Fruit fly (Drosophila melanogaster) whole organism, embryonic: ENCODE measurements around the gene Argp.

Source experiments
- ATbp ChIP-seq: fragments of 200-800 bp; sonication (Bioruptor generic); optimal IDR thresholded peaks from 2 replicates; lab custom pipeline; 2017; ENCODE audit warnings: missing biosample characterization, mild to moderate bottlenecking, missing genetic modification characterization, missing genetic modification reagents
- Aef1 ChIP-seq: fragments of 200-800 bp; sonication (Bioruptor generic); IDR thresholded peaks from 3 replicates; pipeline ENCODE4 v1.3.6; 2022; ENCODE audit warnings: missing biosample characterization, missing genetic modification characterization
- Bgb ChIP-seq: fragments of 200-800 bp; sonication (Bioruptor generic); IDR thresholded peaks from 2 replicates; pipeline ENCODE4 v1.3.6; 2022; ENCODE audit warnings: missing biosample characterization, missing genetic modification characterization; ENCODE audit not compliant: partially characterized antibody
- CG10274 ChIP-seq: fragments of 200-800 bp; sonication (Bioruptor generic); optimal IDR thresholded peaks from 3 replicates; lab custom pipeline; 2017; ENCODE audit warnings: missing biosample characterization, mild to moderate bottlenecking, missing genetic modification characterization
- CG11696 ChIP-seq: fragments of 200-800 bp; sonication (Bioruptor generic); IDR thresholded peaks from 2 replicates; pipeline ENCODE4 v1.3.6; 2022; ENCODE audit warnings: missing biosample characterization, missing genetic modification characterization
- CG12155 ChIP-seq: fragments of 200-800 bp; sonication (Bioruptor generic); optimal IDR thresholded peaks from 3 replicates; lab custom pipeline; 2016; ENCODE audit warnings: missing biosample characterization, missing genetic modification characterization
- CG12219 ChIP-seq: fragments of 200-800 bp; sonication (Bioruptor generic); optimal IDR thresholded peaks from 3 replicates; lab custom pipeline; 2018; ENCODE audit warnings: missing biosample characterization, mild to moderate bottlenecking, missing genetic modification characterization
- CG12744 ChIP-seq: fragments of 200-800 bp; sonication (Bioruptor generic); optimal IDR thresholded peaks from 2 replicates; lab custom pipeline; 2016; ENCODE audit warnings: missing biosample characterization, missing genetic modification characterization
- CG15479 ChIP-seq: fragments of 200-800 bp; sonication (Bioruptor generic); optimal IDR thresholded peaks from 3 replicates; lab custom pipeline; 2019; ENCODE audit warnings: missing biosample characterization, mild to moderate bottlenecking, missing genetic modification characterization, moderate library complexity
- CG1603 ChIP-seq: fragments of 200-800 bp; sonication (Bioruptor generic); optimal IDR thresholded peaks from 2 replicates; lab custom pipeline; 2019; ENCODE audit warnings: missing biosample characterization, mild to moderate bottlenecking, missing genetic modification characterization, moderate library complexity
- CG17802 ChIP-seq: fragments of 200-800 bp; sonication (Bioruptor generic); optimal IDR thresholded peaks from 2 replicates; lab custom pipeline; 2018; ENCODE audit warnings: missing biosample characterization, mild to moderate bottlenecking, missing genetic modification characterization, moderate library complexity
- CG2120 ChIP-seq: fragments of 200-800 bp; sonication (Bioruptor generic); optimal IDR thresholded peaks from 3 replicates; lab custom pipeline; 2016; ENCODE audit warnings: missing biosample characterization, missing genetic modification characterization
- CG2202 ChIP-seq: fragments of 200-800 bp; sonication (Bioruptor generic); optimal IDR thresholded peaks from 2 replicates; lab custom pipeline; 2018; ENCODE audit warnings: missing biosample characterization, mild to moderate bottlenecking, missing genetic modification characterization
- CG30020 ChIP-seq: fragments of 200-800 bp; optimal IDR thresholded peaks from 2 replicates; lab custom pipeline; 2019; ENCODE audit warnings: missing biosample characterization, mild to moderate bottlenecking, missing genetic modification characterization, moderate library complexity
- CG3407 ChIP-seq: fragments of 200-800 bp; sonication (Bioruptor generic); optimal IDR thresholded peaks from 2 replicates; lab custom pipeline; 2018; ENCODE audit warnings: missing biosample characterization, mild to moderate bottlenecking, missing genetic modification characterization
- CG4404 ChIP-seq: fragments of 200-800 bp; sonication (Bioruptor generic); IDR thresholded peaks from 2 replicates; pipeline ENCODE4 v1.3.6; 2022; ENCODE audit warnings: missing biosample characterization, missing genetic modification characterization
- CG5953 ChIP-seq: fragments of 200-800 bp; sonication (Bioruptor generic); IDR thresholded peaks from 2 replicates; pipeline ENCODE4 v1.3.6; 2022; ENCODE audit warnings: missing biosample characterization, missing genetic modification characterization
- CG6683 ChIP-seq: fragments of 200-800 bp; sonication (Bioruptor generic); optimal IDR thresholded peaks from 2 replicates; lab custom pipeline; 2017; ENCODE audit warnings: missing biosample characterization, mild to moderate bottlenecking, missing genetic modification characterization, missing genetic modification reagents
- CG7745 ChIP-seq: fragments of 200-800 bp; sonication (Bioruptor generic); optimal IDR thresholded peaks from 2 replicates; lab custom pipeline; 2018; ENCODE audit warnings: missing biosample characterization, mild to moderate bottlenecking, missing genetic modification characterization, moderate library complexity
- CG7839 ChIP-seq: fragments of 200-800 bp; sonication (Bioruptor generic); optimal IDR thresholded peaks from 3 replicates; lab custom pipeline; 2018; ENCODE audit warnings: missing biosample characterization, mild to moderate bottlenecking, missing genetic modification characterization, moderate library complexity
- CG8388 ChIP-seq: fragments of 200-800 bp; sonication (Bioruptor generic); optimal IDR thresholded peaks from 2 replicates; lab custom pipeline; 2019; ENCODE audit warnings: missing biosample characterization, mild to moderate bottlenecking, missing genetic modification characterization, moderate library complexity
- CG9797 ChIP-seq: fragments of 200-800 bp; sonication (Bioruptor generic); optimal IDR thresholded peaks from 3 replicates; lab custom pipeline; 2018; ENCODE audit warnings: missing biosample characterization, mild to moderate bottlenecking, missing genetic modification characterization
- CkIIα-i1 ChIP-seq: fragments of 200-800 bp; sonication (Bioruptor generic); IDR thresholded peaks from 2 replicates; pipeline ENCODE4 v1.3.6; 2022; ENCODE audit warnings: missing biosample characterization, missing genetic modification characterization
- E2f2 ChIP-seq: fragments of 200-800 bp; sonication (Bioruptor generic); IDR thresholded peaks from 2 replicates; pipeline ENCODE4 v1.3.6; 2022; ENCODE audit warnings: missing biosample characterization, missing genetic modification characterization
- HLH3B ChIP-seq: fragments of 200-800 bp; sonication (Bioruptor generic); IDR thresholded peaks from 2 replicates; pipeline ENCODE4 v1.3.6; 2022; ENCODE audit warnings: missing biosample characterization, missing genetic modification characterization
- Hey ChIP-seq: fragments of 200-800 bp; sonication (Bioruptor generic); optimal IDR thresholded peaks from 3 replicates; lab custom pipeline; 2018; ENCODE audit warnings: missing biosample characterization, mild to moderate bottlenecking, missing genetic modification characterization
- MTF-1 ChIP-seq: fragments of 200-800 bp; sonication (Bioruptor generic); optimal IDR thresholded peaks from 2 replicates; lab custom pipeline; 2018; ENCODE audit warnings: missing biosample characterization, mild to moderate bottlenecking, missing genetic modification characterization, borderline replicate concordance
- Med ChIP-seq: fragments of 200-800 bp; sonication (Bioruptor generic); peaks from one replicate; lab custom pipeline; 2016; ENCODE audit warnings: missing biosample characterization, missing genetic modification characterization, mild to moderate bottlenecking, inconsistent platforms, moderate library complexity
- Mes4 ChIP-seq: fragments of 200-800 bp; sonication (Bioruptor generic); optimal IDR thresholded peaks from 2 replicates; lab custom pipeline; 2016; ENCODE audit warnings: missing biosample characterization, missing genetic modification characterization
- Optix ChIP-seq: fragments of 200-800 bp; sonication (Bioruptor generic); IDR thresholded peaks from 3 replicates; pipeline ENCODE4 v1.3.6; 2022; ENCODE audit warnings: missing biosample characterization, missing genetic modification characterization
- Sry-β ChIP-seq: fragments of 200-800 bp; sonication (Bioruptor generic); optimal IDR thresholded peaks from 2 replicates; lab custom pipeline; 2018; ENCODE audit warnings: missing biosample characterization, mild to moderate bottlenecking, missing genetic modification characterization, moderate library complexity
- Tbp ChIP-seq: fragments of >200 bp; optimal IDR thresholded peaks from 2 replicates; lab custom pipeline; 2018; ENCODE audit warnings: missing biosample characterization, missing genetic modification characterization
- YL-1 ChIP-seq: fragments of 200-800 bp; sonication (Bioruptor generic); optimal IDR thresholded peaks from 3 replicates; lab custom pipeline; 2017; ENCODE audit warnings: missing biosample characterization, mild to moderate bottlenecking, missing genetic modification characterization
- aop ChIP-seq: fragments of 200-800 bp; sonication (Bioruptor generic); IDR thresholded peaks from 2 replicates; pipeline ENCODE4 v1.3.6; 2022; ENCODE audit warnings: missing biosample characterization, missing genetic modification characterization
- cato ChIP-seq: fragments of 200-800 bp; sonication (Bioruptor generic); optimal IDR thresholded peaks from 2 replicates; lab custom pipeline; 2016; ENCODE audit warnings: missing biosample characterization, missing genetic modification characterization, borderline replicate concordance
- ci ChIP-seq: fragments of 200-800 bp; sonication (Bioruptor generic); IDR thresholded peaks from 3 replicates; pipeline ENCODE4 v1.3.6; 2022; ENCODE audit warnings: missing biosample characterization, missing genetic modification characterization
- crp ChIP-seq, 2 experiments: fragments of 200-800 bp; sonication (Bioruptor generic); optimal IDR thresholded peaks; 2 replicates in 1 of 2; 3 replicates in 1 of 2; lab custom pipeline; 2017; ENCODE audit warnings: missing biosample characterization in 2 of 2, missing genetic modification characterization in 2 of 2, mild to moderate bottlenecking in 1 of 2, moderate library complexity in 1 of 2
- dimm ChIP-seq: fragments of 200-800 bp; sonication (Bioruptor generic); IDR thresholded peaks from 2 replicates; pipeline ENCODE4 v1.3.6; 2022; ENCODE audit warnings: missing biosample characterization, missing genetic modification characterization
- dysf ChIP-seq: fragments of 200-800 bp; sonication (Bioruptor generic); IDR thresholded peaks from 3 replicates; pipeline ENCODE4 v1.3.6; 2022; ENCODE audit warnings: missing biosample characterization, missing genetic modification characterization
- exex ChIP-seq: fragments of 200-800 bp; sonication (Bioruptor generic); optimal IDR thresholded peaks from 4 replicates; lab custom pipeline; 2018; ENCODE audit warnings: missing biosample characterization, mild to moderate bottlenecking, missing genetic modification characterization, moderate library complexity
- fd64A ChIP-seq: fragments of 200-800 bp; sonication (Bioruptor generic); optimal IDR thresholded peaks from 3 replicates; lab custom pipeline; 2018; ENCODE audit warnings: missing biosample characterization, mild to moderate bottlenecking, missing genetic modification characterization
- ftz-f1 ChIP-seq: fragments of 200-800 bp; sonication (Bioruptor generic); optimal IDR thresholded peaks from 2 replicates; lab custom pipeline; 2016; ENCODE audit warnings: missing biosample characterization, missing genetic modification characterization
- jumu ChIP-seq: fragments of 200-800 bp; sonication (Bioruptor generic); optimal IDR thresholded peaks from 3 replicates; lab custom pipeline; 2016; ENCODE audit warnings: missing biosample characterization, missing genetic modification characterization
- ken ChIP-seq: fragments of 200-800 bp; sonication (Bioruptor generic); IDR thresholded peaks from 3 replicates; pipeline ENCODE4 v1.3.6; 2022; ENCODE audit warnings: missing biosample characterization, missing genetic modification characterization
- nom ChIP-seq: fragments of 200-800 bp; sonication (Bioruptor generic); optimal IDR thresholded peaks from 2 replicates; lab custom pipeline; 2017; ENCODE audit warnings: missing biosample characterization, missing genetic modification characterization, mild to moderate bottlenecking, moderate library complexity, missing genetic modification reagents
- pita ChIP-seq: fragments of 200-800 bp; sonication (Bioruptor generic); optimal IDR thresholded peaks from 2 replicates; lab custom pipeline; 2017; ENCODE audit warnings: missing biosample characterization, mild to moderate bottlenecking, missing genetic modification characterization
- sens ChIP-seq: fragments of 200-800 bp; sonication (Bioruptor generic); peaks from one replicate; lab custom pipeline; 2016; ENCODE audit warnings: missing biosample characterization, missing genetic modification characterization
- sens-2 ChIP-seq: fragments of 200-800 bp; sonication (Bioruptor generic); IDR thresholded peaks from 2 replicates; pipeline ENCODE4 v1.3.6; 2022; ENCODE audit warnings: missing biosample characterization, missing genetic modification characterization
- tna ChIP-seq: fragments of 200-800 bp; sonication (Bioruptor generic); IDR thresholded peaks from 2 replicates; pipeline ENCODE4 v1.3.6; 2022; ENCODE audit warnings: missing biosample characterization, missing genetic modification characterization; ENCODE audit not compliant: partially characterized antibody
- zfh2 ChIP-seq: fragments of 200-800 bp; sonication (Bioruptor generic); optimal IDR thresholded peaks from 2 replicates; lab custom pipeline; 2016; ENCODE audit warnings: missing biosample characterization, missing genetic modification characterization

The Argp gene

dm6 chr3R:13713984-13714532 is 4.3 kb upstream of the Argp start (continued):
- TF ChIP-seq cato (GFP tag; lab: Kevin White, UChicago) (no peak), ATbp (peak; percentile 10), sens-2 (GFP tag; lab: Robert Waterston, UW) (no peak), pita (GFP tag; lab: Kevin White, UChicago) (no peak), Hey (tag; lab: Kevin White, UChicago) (no peak), Sry-β (no peak), tna (GFP tag; lab: Robert Waterston, UW) (no peak), dimm (GFP tag; lab: Robert Waterston, UW) (no peak), jumu (GFP tag; lab: Kevin White, UChicago) (no peak), zfh2 (GFP tag; lab: Kevin White, UChicago) (no peak), CG12219 (GFP tag; lab: Kevin White, UChicago) (no peak), ken (GFP tag; lab: Robert Waterston, UW) (no peak), CG12155 (GFP tag; lab: Kevin White, UChicago) (no peak), Aef1 (GFP tag; lab: Robert Waterston, UW) (no peak), fd64A (GFP tag; lab: Kevin White, UChicago) (peak; percentile 13), crp (GFP tag; optimal IDR thresholded peaks at IDR 0.05; lab: Kevin White, UChicago) (no peak), Tbp (GFP tag; lab: Kevin White, UChicago) (no peak), CG5953 (GFP tag; lab: Robert Waterston, UW) (peak; percentile 47; the same call in 1 of the 2 replicates), CG3407 (GFP tag; lab: Kevin White, UChicago) (no peak), CkIIα-i1 (GFP tag; lab: Robert Waterston, UW) (no peak), CG30020 (tag; lab: Kevin White, UChicago) (no peak), CG8388 (no peak), CG4404 (GFP tag; lab: Robert Waterston, UW) (no peak), CG7839 (tag; lab: Kevin White, UChicago) (no peak), CG10274 (GFP tag; lab: Kevin White, UChicago) (no peak), CG15479 (GFP tag; lab: Kevin White, UChicago) (peak; percentile 97), CG12744 (GFP tag; lab: Kevin White, UChicago) (no peak), CG6683 (GFP tag; lab: Kevin White, UChicago) (no peak), HLH3B (GFP tag; lab: Robert Waterston, UW) (no peak), CG2202 (no peak), Med (GFP tag; lab: Kevin White, UChicago) (peak; percentile 71), Mes4 (GFP tag; lab: Kevin White, UChicago) (no peak), CG9797 (no peak), aop (GFP tag; lab: Robert Waterston, UW) (0 out of 2 replicates have a peak, but pooled peaks have one; percentile 60), CG11696 (GFP tag; lab: Robert Waterston, UW) (no peak), MTF-1 (no peak), E2f2 (no peak), Optix (0 out of 3 replicates have a peak, but pooled peaks have one; percentile 24), CG1603 (tag; lab: Kevin White, UChicago) (peak; percentile 30), ci (0 out of 3 replicates have a peak, but pooled peaks have one; percentile 62), ftz-f1 (GFP tag; lab: Kevin White, UChicago) (no peak), exex (tag; lab: Kevin White, UChicago) (no peak), Bgb (no peak), YL-1 (no peak), CG7745 (tag; lab: Kevin White, UChicago) (no peak), sens (peak; percentile 71), dysf (0 out of 3 replicates have a peak, but pooled peaks have one; percentile 11), nom (GFP tag; lab: Kevin White, UChicago) (peak; percentile 14), CG2120 (no peak), CG17802 (tag; lab: Kevin White, UChicago) (peak; percentile 26)
